Worm (Caenorhabditis elegans) whole organism, early embryonic: ENCODE results near the gene C16C10.1.

Experiments used
- B0310.2 ChIP-seq: sonication (generic microtip); optimal IDR thresholded peaks from 2 replicates; lab custom pipeline; 2016; ENCODE audit warnings: mild to moderate bottlenecking, missing genetic modification characterization, missing compliant biosample characterization
- F13C5.2 ChIP-seq: sonication (generic microtip); optimal IDR thresholded peaks from 2 replicates; lab custom pipeline; 2017; ENCODE audit warnings: mild to moderate bottlenecking, missing genetic modification characterization, inconsistent platforms, missing compliant biosample characterization
- aly-1 ChIP-seq: sonication (generic microtip); optimal IDR thresholded peaks from 2 replicates; lab custom pipeline; 2016; ENCODE audit warnings: missing genetic modification characterization, missing compliant biosample characterization
- ama-1 ChIP-seq: fragments of 150-350 bp; optimal IDR thresholded peaks from 2 replicates; lab custom pipeline; 2014
- ceh-13 ChIP-seq: fragments of 200-800 bp; sonication (Bioruptor generic); optimal IDR thresholded peaks from 2 replicates; lab custom pipeline; 2018; ENCODE audit warnings: mild to moderate bottlenecking, missing genetic modification characterization, missing compliant biosample characterization
- ceh-36 ChIP-seq: sonication (generic microtip); optimal IDR thresholded peaks from 2 replicates; lab custom pipeline; 2016; ENCODE audit warnings: missing genetic modification characterization, inconsistent platforms, missing compliant biosample characterization
- ets-7 ChIP-seq: sonication (generic microtip); optimal IDR thresholded peaks from 2 replicates; lab custom pipeline; 2016; ENCODE audit warnings: missing genotype, missing genetic modification characterization, missing compliant biosample characterization
- flt-1 ChIP-seq: fragments of 200-800 bp; sonication (Bioruptor generic); IDR thresholded peaks from 2 replicates; pipeline ENCODE4 v1.3.6; 2022; ENCODE audit warnings: missing genetic modification characterization, missing compliant biosample characterization
- hmbx-1 ChIP-seq: sonication (generic microtip); optimal IDR thresholded peaks from 2 replicates; lab custom pipeline; 2016; ENCODE audit warnings: mild to moderate bottlenecking, missing genetic modification characterization, missing compliant biosample characterization
- hmg-4 ChIP-seq: fragments of 200-800 bp; sonication (Bioruptor generic); optimal IDR thresholded peaks from 2 replicates; lab custom pipeline; 2018; ENCODE audit warnings: mild to moderate bottlenecking, missing genetic modification characterization, missing compliant biosample characterization
- hnd-1 ChIP-seq: sonication (generic microtip); optimal IDR thresholded peaks from 2 replicates; lab custom pipeline; 2016; ENCODE audit warnings: missing genetic modification characterization, missing compliant biosample characterization
- pes-1 ChIP-seq: fragments of 200-800 bp; sonication (Bioruptor generic); IDR thresholded peaks from 2 replicates; pipeline ENCODE4 v1.3.6; 2022; ENCODE audit warnings: missing genetic modification reagents, missing genetic modification characterization, missing compliant biosample characterization
- scrt-1 ChIP-seq: fragments of 200-800 bp; sonication (Bioruptor generic); IDR thresholded peaks from 2 replicates; pipeline ENCODE4 v1.3.6; 2022; ENCODE audit warnings: missing genetic modification characterization, missing compliant biosample characterization
- sea-1 ChIP-seq: fragments of 200-800 bp; sonication (Bioruptor generic); conservative IDR thresholded peaks from 2 replicates; pipeline ENCODE4 v1.3.6; 2022; ENCODE audit warnings: missing genetic modification characterization, missing compliant biosample characterization
- tbx-11 ChIP-seq: fragments of 200-800 bp; sonication (Bioruptor generic); IDR thresholded peaks from 2 replicates; pipeline ENCODE4 v1.3.6; 2022; ENCODE audit warnings: missing genetic modification characterization, missing compliant biosample characterization
- tbx-37 ChIP-seq: fragments of 200-800 bp; sonication (Bioruptor generic); conservative IDR thresholded peaks from 2 replicates; pipeline ENCODE4 v1.3.6; 2022; ENCODE audit warnings: missing genetic modification reagents, missing genetic modification characterization, missing compliant biosample characterization
- tra-4 ChIP-seq: sonication (generic microtip); optimal IDR thresholded peaks from 2 replicates; lab custom pipeline; 2017; ENCODE audit warnings: missing genetic modification characterization, missing compliant biosample characterization

The C16C10.1 gene

ce11 chrIII:4151548-4152104 is 29.6 kb downstream of the C16C10.1 start, which contains the start of the genes wht-3 and har-1:
Gene wht-3, minus strand, starts transcription at chrIII:4151598.
Gene har-1, plus strand, starts transcription at chrIII:4152054.
- TF ChIP-seq hnd-1 (tag; lab: Kevin White, UChicago), result no peak
- no peak for TF ChIP-seq hmbx-1 (tag; lab: Kevin White, UChicago)
- no peak for TF ChIP-seq F13C5.2 (tag; lab: Kevin White, UChicago)
- no peak for TF ChIP-seq pes-1 (GFP tag; lab: Robert Waterston, UW)
- TF ChIP-seq ceh-13 (GFP tag; lab: Kevin White, UChicago), result no peak
- no peak for TF ChIP-seq ets-7 (tag; lab: Kevin White, UChicago)
- TF ChIP-seq tra-4 (tag; lab: Kevin White, UChicago), result no peak
- no peak for TF ChIP-seq ceh-36 (tag; lab: Kevin White, UChicago)
- TF ChIP-seq tbx-37 (GFP tag; lab: Robert Waterston, UW), result no peak
- TF ChIP-seq scrt-1 (GFP tag; lab: Robert Waterston, UW), result no peak

- TF ChIP-seq F13C5.2 (tag; lab: Kevin White, UChicago) (peak; percentile 64), tbx-37 (GFP tag; lab: Robert Waterston, UW) (no peak), flt-1 (GFP tag; lab: Robert Waterston, UW) (no peak), hmg-4 (GFP tag; lab: Kevin White, UChicago) (no peak), aly-1 (tag; lab: Kevin White, UChicago) (no peak)
These were observed 30.3 kb downstream of the C16C10.1 start for ce11 chrIII:4150919-4151318.

- TF ChIP-seq ceh-13 (GFP tag; lab: Kevin White, UChicago) (no peak), B0310.2 (tag; lab: Kevin White, UChicago) (no peak), hnd-1 (tag; lab: Kevin White, UChicago) (no peak), tbx-11 (no peak)
These were observed 38.1 kb downstream of the C16C10.1 start for ce11 chrIII:4143170-4143569.

- TF ChIP-seq hmg-4 (GFP tag; lab: Kevin White, UChicago) (no peak), ceh-36 (tag; lab: Kevin White, UChicago) (no peak), tbx-37 (GFP tag; lab: Robert Waterston, UW) (no peak), scrt-1 (GFP tag; lab: Robert Waterston, UW) (no peak), sea-1 (no peak), hnd-1 (tag; lab: Kevin White, UChicago) (no peak), hmbx-1 (tag; lab: Kevin White, UChicago) (no peak), tbx-11 (no peak), tra-4 (tag; lab: Kevin White, UChicago) (no peak), aly-1 (tag; lab: Kevin White, UChicago) (no peak), ama-1 (lab: Kevin White, UChicago) (no peak), F13C5.2 (tag; lab: Kevin White, UChicago) (no peak), ets-7 (tag; lab: Kevin White, UChicago) (no peak), flt-1 (GFP tag; lab: Robert Waterston, UW) (no peak), B0310.2 (tag; lab: Kevin White, UChicago) (no peak), ceh-13 (GFP tag; lab: Kevin White, UChicago) (no peak), pes-1 (GFP tag; lab: Robert Waterston, UW) (no peak)
These were observed 44.1 kb downstream of the C16C10.1 start for ce11 chrIII:4137180-4137579.

ce11 chrIII:4134059-4134458 is 47.2 kb downstream of the C16C10.1 start:
- TF ChIP-seq F13C5.2 (tag; lab: Kevin White, UChicago), result no peak
- no peak for TF ChIP-seq tbx-37 (GFP tag; lab: Robert Waterston, UW)
- TF ChIP-seq flt-1 (GFP tag; lab: Robert Waterston, UW), result no peak
- TF ChIP-seq sea-1, result no peak
- no peak for TF ChIP-seq tra-4 (tag; lab: Kevin White, UChicago)
- TF ChIP-seq ceh-36 (tag; lab: Kevin White, UChicago), result no peak

ce11 chrIII:4131814-4132555 is 49.3 kb downstream of the C16C10.1 start:
- TF ChIP-seq tbx-11 (no peak), scrt-1 (GFP tag; lab: Robert Waterston, UW) (no peak), B0310.2 (tag; lab: Kevin White, UChicago) (no peak), tra-4 (tag; lab: Kevin White, UChicago) (no peak), tbx-37 (GFP tag; lab: Robert Waterston, UW) (no peak), hmbx-1 (tag; lab: Kevin White, UChicago) (no peak), pes-1 (GFP tag; lab: Robert Waterston, UW) (no peak), F13C5.2 (tag; lab: Kevin White, UChicago) (no peak), hnd-1 (tag; lab: Kevin White, UChicago) (no peak), aly-1 (tag; lab: Kevin White, UChicago) (no peak), hmg-4 (GFP tag; lab: Kevin White, UChicago) (no peak), sea-1 (no peak), ama-1 (lab: Kevin White, UChicago) (no peak), ets-7 (tag; lab: Kevin White, UChicago) (no peak), ceh-36 (tag; lab: Kevin White, UChicago) (no peak), flt-1 (GFP tag; lab: Robert Waterston, UW) (no peak), ceh-13 (GFP tag; lab: Kevin White, UChicago) (no peak)
